Fruit fly (Drosophila melanogaster) whole organism, prepupa: ENCODE results near the gene nur.
A peak's percentile ranks its signal among the peaks of the same experiment; 100 is the strongest.

ENCODE experiments used
- CG10631 ChIP-seq: fragments of 200-800 bp; sonication (Bioruptor generic); optimal IDR thresholded peaks from 2 replicates; lab custom pipeline; 2016; ENCODE audit warnings: missing biosample characterization, missing genetic modification characterization
- CG10669 ChIP-seq: fragments of 200-800 bp; sonication (Bioruptor generic); optimal IDR thresholded peaks from 3 replicates; lab custom pipeline; 2018; ENCODE audit warnings: missing biosample characterization, mild to moderate bottlenecking, missing genetic modification characterization, moderate library complexity
- CG11294 ChIP-seq: fragments of 200-800 bp; sonication (Bioruptor generic); IDR thresholded peaks from 2 replicates; pipeline ENCODE4 v1.3.6; 2022; ENCODE audit warnings: missing biosample characterization, missing genetic modification characterization
- CG11762 ChIP-seq: fragments of 200-800 bp; sonication (Bioruptor generic); optimal IDR thresholded peaks from 3 replicates; lab custom pipeline; 2016; ENCODE audit warnings: missing biosample characterization, missing genetic modification characterization; ENCODE audit not compliant: insufficient read depth
- CG11902 ChIP-seq: fragments of 200-800 bp; sonication (Bioruptor generic); optimal IDR thresholded peaks from 3 replicates; lab custom pipeline; 2016; ENCODE audit warnings: missing biosample characterization, missing genetic modification characterization
- CG16779 ChIP-seq: fragments of 200-800 bp; sonication (Bioruptor generic); optimal IDR thresholded peaks from 3 replicates; lab custom pipeline; 2017; ENCODE audit warnings: missing biosample characterization, mild to moderate bottlenecking, missing genetic modification characterization
- CG3032 ChIP-seq: fragments of 200-800 bp; optimal IDR thresholded peaks from 2 replicates; lab custom pipeline; 2019; ENCODE audit warnings: missing biosample characterization, mild to moderate bottlenecking, missing genetic modification characterization, moderate library complexity
- CG31627 ChIP-seq: fragments of 200-800 bp; sonication (Bioruptor generic); optimal IDR thresholded peaks from 3 replicates; lab custom pipeline; 2016; ENCODE audit warnings: missing biosample characterization, missing genetic modification characterization
- CG34406 ChIP-seq: fragments of 200-800 bp; sonication (Bioruptor generic); optimal IDR thresholded peaks from 3 replicates; lab custom pipeline; 2016; ENCODE audit warnings: missing biosample characterization, missing genetic modification characterization
- CG3919 ChIP-seq: fragments of 200-800 bp; sonication (Bioruptor generic); optimal IDR thresholded peaks from 3 replicates; lab custom pipeline; 2016; ENCODE audit warnings: missing biosample characterization, missing genetic modification characterization
- CG4318 ChIP-seq: fragments of 200-800 bp; sonication (Bioruptor generic); optimal IDR thresholded peaks from 3 replicates; lab custom pipeline; 2017; ENCODE audit warnings: missing biosample characterization, mild to moderate bottlenecking, missing genetic modification characterization
- CG6163 ChIP-seq: fragments of 200-800 bp; sonication (Bioruptor generic); IDR thresholded peaks from 3 replicates; pipeline ENCODE4 v1.3.6; 2022; ENCODE audit warnings: missing biosample characterization, missing genetic modification characterization
- CG6276 ChIP-seq: fragments of 200-800 bp; sonication (Bioruptor generic); optimal IDR thresholded peaks from 2 replicates; lab custom pipeline; 2017; ENCODE audit warnings: missing biosample characterization, mild to moderate bottlenecking, missing genetic modification characterization
- CG6792 ChIP-seq: fragments of 200-800 bp; sonication (Bioruptor generic); optimal IDR thresholded peaks from 3 replicates; lab custom pipeline; 2016; ENCODE audit warnings: missing biosample characterization, missing genetic modification characterization
- CG6808 ChIP-seq: fragments of 200-800 bp; sonication (Bioruptor generic); optimal IDR thresholded peaks from 3 replicates; lab custom pipeline; 2017; ENCODE audit warnings: missing biosample characterization, missing genetic modification characterization, mild to moderate bottlenecking, moderate library complexity, missing genetic modification reagents
- CG6854 ChIP-seq: fragments of 200-800 bp; sonication (Bioruptor generic); optimal IDR thresholded peaks from 2 replicates; lab custom pipeline; 2017; ENCODE audit warnings: missing biosample characterization, mild to moderate bottlenecking, missing genetic modification characterization
- CG8119 ChIP-seq: fragments of 200-800 bp; sonication (Bioruptor generic); IDR thresholded peaks from 3 replicates; pipeline ENCODE4 v1.3.6; 2022; ENCODE audit warnings: missing biosample characterization, missing genetic modification characterization
- CG8319 ChIP-seq: fragments of 200-800 bp; sonication (Bioruptor generic); optimal IDR thresholded peaks from 3 replicates; lab custom pipeline; 2016; ENCODE audit warnings: missing biosample characterization, missing genetic modification characterization
- CG8632 ChIP-seq: fragments of 200-800 bp; sonication (Bioruptor generic); optimal IDR thresholded peaks from 3 replicates; lab custom pipeline; 2016; ENCODE audit warnings: missing biosample characterization, missing genetic modification characterization
- CG9139 ChIP-seq: fragments of 200-800 bp; sonication (Bioruptor generic); optimal IDR thresholded peaks from 3 replicates; lab custom pipeline; 2017; ENCODE audit warnings: missing biosample characterization, mild to moderate bottlenecking, missing genetic modification characterization
- Eip78C ChIP-seq: fragments of 200-800 bp; sonication (Bioruptor generic); peaks from one replicate; lab custom pipeline; 2016; ENCODE audit warnings: missing biosample characterization, missing genetic modification characterization
- Eip93F ChIP-seq: fragments of 200-800 bp; sonication (Bioruptor generic); optimal IDR thresholded peaks from 2 replicates; lab custom pipeline; 2016; ENCODE audit warnings: missing biosample characterization, mild to moderate bottlenecking, missing genetic modification characterization
- Ets21C ChIP-seq: fragments of 200-800 bp; sonication (Bioruptor generic); optimal IDR thresholded peaks from 3 replicates; lab custom pipeline; 2016; ENCODE audit warnings: missing biosample characterization, missing genetic modification characterization
- Ets96B ChIP-seq: fragments of 200-800 bp; optimal IDR thresholded peaks from 2 replicates; lab custom pipeline; 2019; ENCODE audit warnings: missing biosample characterization, mild to moderate bottlenecking, missing genetic modification characterization, moderate library complexity
- Gug ChIP-seq: fragments of 200-800 bp; sonication (Bioruptor generic); IDR thresholded peaks from 2 replicates; pipeline ENCODE4 v1.3.6; 2022; ENCODE audit warnings: missing biosample characterization, missing genetic modification characterization
- Hr39 ChIP-seq: fragments of 200-800 bp; sonication (Bioruptor generic); optimal IDR thresholded peaks from 2 replicates; lab custom pipeline; 2016; ENCODE audit warnings: missing biosample characterization, missing genetic modification characterization
- Hr4 ChIP-seq: fragments of 200-800 bp; sonication (Bioruptor generic); optimal IDR thresholded peaks from 3 replicates; lab custom pipeline; 2016; ENCODE audit warnings: missing biosample characterization, missing genetic modification characterization
- Lpt ChIP-seq: fragments of 200-800 bp; sonication (Bioruptor generic); optimal IDR thresholded peaks from 3 replicates; lab custom pipeline; 2016; ENCODE audit warnings: missing biosample characterization, missing genetic modification characterization
- Met ChIP-seq: fragments of 200-800 bp; sonication (Bioruptor generic); optimal IDR thresholded peaks from 3 replicates; lab custom pipeline; 2016; ENCODE audit warnings: missing biosample characterization, missing genetic modification characterization
- OdsH ChIP-seq: fragments of 200-800 bp; sonication (Bioruptor generic); optimal IDR thresholded peaks from 3 replicates; lab custom pipeline; 2016; ENCODE audit warnings: missing biosample characterization, missing genetic modification characterization
- Sox102F ChIP-seq: fragments of 200-800 bp; sonication (Bioruptor generic); optimal IDR thresholded peaks from 2 replicates; lab custom pipeline; 2016; ENCODE audit warnings: missing biosample characterization, mild to moderate bottlenecking, missing genetic modification characterization
- Sox14 ChIP-seq: fragments of 200-800 bp; sonication (Bioruptor generic); optimal IDR thresholded peaks from 3 replicates; lab custom pipeline; 2016; ENCODE audit warnings: missing biosample characterization, missing genetic modification characterization
- Sox15 ChIP-seq: fragments of 200-800 bp; sonication (Bioruptor generic); optimal IDR thresholded peaks from 3 replicates; lab custom pipeline; 2016; ENCODE audit warnings: missing biosample characterization, missing genetic modification characterization
- achi ChIP-seq: fragments of 200-800 bp; sonication (Bioruptor generic); optimal IDR thresholded peaks from 3 replicates; lab custom pipeline; 2016; ENCODE audit warnings: missing biosample characterization, missing genetic modification characterization
- cyc ChIP-seq: fragments of 200-800 bp; sonication (Bioruptor generic); optimal IDR thresholded peaks from 3 replicates; lab custom pipeline; 2016; ENCODE audit warnings: missing biosample characterization, missing genetic modification characterization
- dac ChIP-seq: fragments of 200-800 bp; sonication (Bioruptor generic); optimal IDR thresholded peaks from 2 replicates; lab custom pipeline; 2017; ENCODE audit warnings: missing biosample characterization, mild to moderate bottlenecking, missing genetic modification characterization
- dsx ChIP-seq: fragments of 200-800 bp; optimal IDR thresholded peaks from 3 replicates; lab custom pipeline; 2019; ENCODE audit warnings: missing biosample characterization, mild to moderate bottlenecking, missing genetic modification characterization, moderate library complexity; ENCODE audit not compliant: poor library complexity, severe bottlenecking
- eg ChIP-seq: fragments of 200-800 bp; sonication (Bioruptor generic); IDR thresholded peaks from 3 replicates; pipeline ENCODE4 v1.3.6; 2022; ENCODE audit warnings: missing biosample characterization, missing genetic modification characterization
- esn ChIP-seq: fragments of 200-800 bp; sonication (Bioruptor generic); optimal IDR thresholded peaks from 2 replicates; lab custom pipeline; 2016; ENCODE audit warnings: missing biosample characterization, mild to moderate bottlenecking, missing genetic modification characterization, moderate library complexity
- pdm3 ChIP-seq: fragments of 200-800 bp; sonication (Bioruptor generic); optimal IDR thresholded peaks from 3 replicates; lab custom pipeline; 2016; ENCODE audit warnings: missing biosample characterization, missing genetic modification characterization
- salr ChIP-seq, 2 experiments: fragments of 200-800 bp; sonication (Bioruptor generic); optimal IDR thresholded peaks; 3 replicates each; lab custom pipeline; 2016 to 2018; ENCODE audit warnings: missing biosample characterization in 2 of 2, missing genetic modification characterization in 2 of 2, mild to moderate bottlenecking in 1 of 2
- spab ChIP-seq: fragments of 200-800 bp; sonication (Bioruptor generic); optimal IDR thresholded peaks from 2 replicates; lab custom pipeline; 2017; ENCODE audit warnings: missing biosample characterization, mild to moderate bottlenecking, missing genetic modification characterization, missing genetic modification reagents
- svp ChIP-seq: fragments of 200-800 bp; sonication (Bioruptor generic); peaks from one replicate; lab custom pipeline; 2016; ENCODE audit warnings: missing biosample characterization, missing genetic modification characterization
- topi ChIP-seq: fragments of 200-800 bp; sonication (Bioruptor generic); optimal IDR thresholded peaks from 3 replicates; lab custom pipeline; 2016; ENCODE audit warnings: missing biosample characterization, missing genetic modification characterization
- vri ChIP-seq: fragments of 200-800 bp; sonication (Bioruptor generic); optimal IDR thresholded peaks from 3 replicates; lab custom pipeline; 2016; ENCODE audit warnings: missing biosample characterization, mild to moderate bottlenecking, missing genetic modification characterization

The nur gene

DNA sequence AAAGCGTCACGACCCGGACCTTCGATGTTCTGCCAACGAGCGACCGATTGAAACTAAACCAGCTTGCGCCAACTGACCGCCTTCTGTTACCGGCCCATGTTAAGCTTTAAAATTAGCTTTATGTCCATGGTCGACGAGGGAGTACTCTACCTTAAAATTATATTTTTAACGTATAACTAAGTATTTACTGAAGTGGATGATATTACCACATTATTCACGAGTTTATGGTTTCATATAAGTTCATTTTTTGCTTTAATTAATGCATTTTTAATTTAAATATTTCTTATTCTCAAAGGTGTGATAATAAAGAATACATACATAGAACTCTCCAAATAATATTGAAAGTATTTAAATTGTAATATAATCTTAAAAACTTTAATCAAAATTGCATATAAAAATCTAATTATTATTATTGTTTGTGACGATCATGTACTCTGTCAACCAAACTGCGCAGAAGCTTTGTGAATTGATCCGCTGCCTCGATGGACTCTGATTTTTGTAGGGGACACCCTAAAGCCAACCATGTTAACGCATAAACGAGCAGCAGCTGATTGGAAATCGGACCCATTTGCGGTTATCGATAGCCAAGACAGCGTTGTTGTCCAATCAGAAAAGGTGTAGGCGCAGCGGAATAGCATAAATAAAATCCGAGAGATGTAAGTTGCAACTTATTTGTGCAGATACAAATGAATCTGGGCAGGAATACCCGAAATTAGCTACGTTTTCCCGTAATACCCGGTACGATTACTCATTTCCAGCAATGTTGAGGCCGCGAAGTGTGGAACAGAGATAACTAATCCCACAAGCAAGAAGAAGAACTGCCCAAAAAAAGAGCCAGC lies 44.4 kb downstream of the nur start, which contains the start of the genes CG9008 and p38b (continued):
- TF ChIP-seq Met (GFP tag; lab: Kevin White, UChicago): peak; percentile 76
- peak; percentile 88 for TF ChIP-seq Ets96B (tag; lab: Kevin White, UChicago)
- peak; percentile 68 for TF ChIP-seq topi (GFP tag; lab: Kevin White, UChicago)
- peak; percentile 79 for TF ChIP-seq achi (GFP tag; lab: Kevin White, UChicago)
- peak; percentile 65; the same call in 1 of the 3 replicates for TF ChIP-seq CG8119 (GFP tag; lab: Robert Waterston, UW)
- TF ChIP-seq Eip93F (GFP tag; lab: Kevin White, UChicago): peak; percentile 76
- peak; percentile 58 for TF ChIP-seq CG9139
- peak; percentile 97 for TF ChIP-seq Eip78C (GFP tag; lab: Kevin White, UChicago)
- TF ChIP-seq Sox15 (GFP tag; lab: Kevin White, UChicago): peak; percentile 76
- peak; percentile 71 for TF ChIP-seq Hr4 (GFP tag; lab: Kevin White, UChicago)
- peak; percentile 44; the same call in 1 of the 3 replicates for TF ChIP-seq CG6163
- TF ChIP-seq CG11294: peak; percentile 10; the same call in 1 of the 2 replicates
- peak; percentile 77 for TF ChIP-seq CG6792 (GFP tag; lab: Kevin White, UChicago)
- peak; percentile 76 for TF ChIP-seq cyc (GFP tag; lab: Kevin White, UChicago)
- peak; percentile 36 for TF ChIP-seq Ets21C (GFP tag; lab: Kevin White, UChicago)
- TF ChIP-seq Sox102F (GFP tag; lab: Kevin White, UChicago): no peak
- TF ChIP-seq dac (GFP tag; lab: Kevin White, UChicago): peak; percentile 39
- TF ChIP-seq CG34406 (GFP tag; lab: Kevin White, UChicago): peak; percentile 85
- peak; percentile 80 for TF ChIP-seq OdsH
- peak; percentile 84 for TF ChIP-seq CG6276 (GFP tag; lab: Kevin White, UChicago)
- TF ChIP-seq Lpt (GFP tag; lab: Kevin White, UChicago): peak; percentile 61
- peak; percentile 83 for TF ChIP-seq CG10631
- peak; percentile 68 for TF ChIP-seq Sox14
- peak; percentile 19 to 86 for TF ChIP-seq salr (GFP tag; optimal IDR thresholded peaks at IDR 0.05; lab: Kevin White, UChicago)
- peak; percentile 73 for TF ChIP-seq CG10669 (GFP tag; lab: Kevin White, UChicago)
- peak; percentile 88 for TF ChIP-seq CG8632 (GFP tag; lab: Kevin White, UChicago)
- peak; percentile 5 for TF ChIP-seq CG6854 (GFP tag; lab: Kevin White, UChicago)
- peak; percentile 86 for TF ChIP-seq CG6808 (GFP tag; lab: Kevin White, UChicago)
- TF ChIP-seq CG3032: peak; percentile 86
- TF ChIP-seq esn (GFP tag; lab: Kevin White, UChicago): peak; percentile 89
- peak; percentile 67 for TF ChIP-seq CG11902
- TF ChIP-seq CG11762 (GFP tag; lab: Kevin White, UChicago): peak; percentile 71
- TF ChIP-seq svp (GFP tag; lab: Kevin White, UChicago): peak; percentile 86
- TF ChIP-seq vri (GFP tag; lab: Kevin White, UChicago): peak; percentile 58
- TF ChIP-seq, all 60 proteins: peak for 56

DNA sequence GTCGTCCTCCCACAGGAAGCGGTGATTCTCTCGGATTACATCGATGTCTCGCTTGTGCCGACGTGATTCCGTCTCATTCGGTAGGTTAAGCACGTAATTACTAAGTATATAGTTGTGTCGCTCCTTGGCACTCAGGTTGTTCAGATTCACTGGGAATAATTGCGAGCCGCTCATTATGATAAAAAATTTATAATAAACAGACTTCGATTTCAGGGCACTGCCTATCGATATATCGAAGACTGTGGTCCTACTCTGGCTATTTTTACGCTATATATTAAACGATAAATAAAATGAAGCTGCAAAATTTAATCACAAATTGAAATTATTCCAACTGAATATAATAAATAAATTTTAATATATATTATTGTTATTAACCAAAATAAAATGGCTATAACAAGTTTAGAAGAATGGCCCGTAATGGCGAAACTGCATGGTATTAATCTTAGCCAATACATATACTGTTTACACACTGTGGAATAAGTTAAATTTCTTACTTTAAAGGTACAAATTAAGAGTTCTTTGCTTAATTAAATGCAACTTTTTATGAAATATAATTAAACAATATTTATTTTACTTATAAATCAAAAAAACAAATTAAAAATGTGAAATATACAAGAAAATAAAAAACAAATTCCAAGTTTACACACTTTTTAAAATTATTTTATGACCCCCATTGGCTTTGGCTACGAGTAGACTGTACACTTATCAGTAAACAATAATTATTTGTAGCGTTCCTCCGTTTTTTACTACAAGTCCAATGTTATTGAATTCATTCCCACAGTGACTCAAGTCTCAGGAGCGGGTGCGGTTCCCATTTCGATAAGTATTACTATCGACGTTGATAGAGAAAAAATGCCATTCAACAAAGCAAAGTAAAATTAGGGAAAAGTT lies 47.6 kb downstream of the nur start, which contains the start of gene Eato:
Gene Eato, plus strand, starts transcription at position 821 of the 891 bp plus-strand sequence.
- TF ChIP-seq Ets21C (GFP tag; lab: Kevin White, UChicago) (no peak), CG16779 (no peak), CG3032 (peak; percentile 35), OdsH (no peak), CG3919 (GFP tag; lab: Kevin White, UChicago) (no peak), CG11294 (no peak), CG9139 (no peak), Hr39 (GFP tag; lab: Kevin White, UChicago) (no peak), salr (GFP tag; optimal IDR thresholded peaks at IDR 0.05; lab: Kevin White, UChicago) (no peak), Sox14 (peak; percentile 56), eg (GFP tag; lab: Robert Waterston, UW) (no peak; the same call in 2 of the 3 replicates), Lpt (GFP tag; lab: Kevin White, UChicago) (no peak), vri (GFP tag; lab: Kevin White, UChicago) (no peak), spab (GFP tag; lab: Kevin White, UChicago) (no peak), dsx (no peak), Gug (GFP tag; lab: Robert Waterston, UW) (peak; percentile 33; the same call in 1 of the 2 replicates), Sox15 (GFP tag; lab: Kevin White, UChicago) (no peak), cyc (GFP tag; lab: Kevin White, UChicago) (peak; percentile 34), pdm3 (GFP tag; lab: Kevin White, UChicago) (no peak), CG8319 (peak; percentile 17), CG31627 (GFP tag; lab: Kevin White, UChicago) (peak; percentile 33), svp (GFP tag; lab: Kevin White, UChicago) (no peak), CG4318 (GFP tag; lab: Kevin White, UChicago) (no peak), CG6854 (GFP tag; lab: Kevin White, UChicago) (no peak)
